Fruit fly (Drosophila melanogaster) whole organism, embryonic: ENCODE results near the gene CG32483.
A peak's percentile ranks its signal among the peaks of the same experiment; 100 is the strongest.

ENCODE experiments used
- Aef1 ChIP-seq: fragments of 200-800 bp; sonication (Bioruptor generic); IDR thresholded peaks from 3 replicates; pipeline ENCODE4 v1.3.6; 2022; ENCODE audit warnings: missing biosample characterization, missing genetic modification characterization
- Awh ChIP-seq: fragments of 200-800 bp; sonication (Bioruptor generic); IDR thresholded peaks from 2 replicates; pipeline ENCODE4, ENCODE4 v1.3.6; 2022; ENCODE audit warnings: missing biosample characterization, missing genetic modification characterization
- B-H1 ChIP-seq: fragments of 200-800 bp; sonication (Bioruptor generic); IDR thresholded peaks from 3 replicates; pipeline ENCODE4 v1.3.6; 2022; ENCODE audit warnings: missing biosample characterization, missing genetic modification characterization
- C15 ChIP-seq: fragments of 200-800 bp; sonication (Bioruptor generic); IDR thresholded peaks from 3 replicates; pipeline ENCODE4 v1.3.6; 2022; ENCODE audit warnings: missing biosample characterization, missing genetic modification characterization
- CG10366 ChIP-seq: fragments of 200-800 bp; sonication (Bioruptor generic); IDR thresholded peaks from 2 replicates; pipeline ENCODE4 v1.3.6; 2022; ENCODE audit warnings: missing biosample characterization, missing genetic modification characterization
- CG10959 ChIP-seq: fragments of 200-800 bp; sonication (Bioruptor generic); IDR thresholded peaks from 2 replicates; pipeline ENCODE4 v1.3.6; 2022; ENCODE audit warnings: missing biosample characterization, missing genetic modification characterization
- CG15479 ChIP-seq: fragments of 200-800 bp; sonication (Bioruptor generic); optimal IDR thresholded peaks from 3 replicates; lab custom pipeline; 2019; ENCODE audit warnings: missing biosample characterization, mild to moderate bottlenecking, missing genetic modification characterization, moderate library complexity
- CG1603 ChIP-seq: fragments of 200-800 bp; sonication (Bioruptor generic); optimal IDR thresholded peaks from 2 replicates; lab custom pipeline; 2019; ENCODE audit warnings: missing biosample characterization, mild to moderate bottlenecking, missing genetic modification characterization, moderate library complexity
- CG16813 ChIP-seq: fragments of 200-800 bp; sonication (Bioruptor generic); IDR thresholded peaks from 3 replicates; pipeline ENCODE4 v1.3.6; 2022; ENCODE audit warnings: missing biosample characterization, missing genetic modification characterization; ENCODE audit not compliant: partially characterized antibody
- CG16863 ChIP-seq: fragments of 200-800 bp; sonication (Bioruptor generic); optimal IDR thresholded peaks from 3 replicates; lab custom pipeline; 2016; ENCODE audit warnings: missing biosample characterization, missing genetic modification characterization
- CG17829 ChIP-seq: fragments of 200-800 bp; optimal IDR thresholded peaks from 2 replicates; lab custom pipeline; 2019; ENCODE audit warnings: missing biosample characterization, mild to moderate bottlenecking, missing genetic modification characterization, moderate library complexity
- CG2712 ChIP-seq: fragments of 200-800 bp; optimal IDR thresholded peaks from 3 replicates; lab custom pipeline; 2019; ENCODE audit warnings: missing biosample characterization, mild to moderate bottlenecking, missing genetic modification characterization, moderate library complexity
- CG30431 ChIP-seq: fragments of 200-800 bp; sonication (Bioruptor generic); optimal IDR thresholded peaks from 2 replicates; lab custom pipeline; 2017; ENCODE audit warnings: missing biosample characterization, missing genetic modification characterization
- CG32767 ChIP-seq: fragments of 200-800 bp; sonication (Bioruptor generic); IDR thresholded peaks from 2 replicates; pipeline ENCODE4 v1.3.6; 2022; ENCODE audit warnings: missing biosample characterization, missing genetic modification characterization
- CG34422 ChIP-seq: fragments of 200-800 bp; sonication (Bioruptor generic); IDR thresholded peaks from 3 replicates; pipeline ENCODE4 v1.3.6; 2022; ENCODE audit warnings: missing biosample characterization, missing genetic modification characterization
- CG3838 ChIP-seq: fragments of 200-800 bp; sonication (Bioruptor generic); optimal IDR thresholded peaks from 3 replicates; lab custom pipeline; 2016; ENCODE audit warnings: missing biosample characterization, missing genetic modification characterization
- CG3847 ChIP-seq: fragments of 200-800 bp; sonication (Bioruptor generic); IDR thresholded peaks from 2 replicates; pipeline ENCODE4 v1.3.6; 2022; ENCODE audit warnings: missing biosample characterization, missing genetic modification characterization
- CG6272 ChIP-seq: fragments of 200-800 bp; sonication (Bioruptor generic); IDR thresholded peaks from 2 replicates; pipeline ENCODE4 v1.3.6; 2022; ENCODE audit warnings: missing biosample characterization, missing genetic modification characterization
- CG6765 ChIP-seq: fragments of 200-800 bp; sonication (Bioruptor generic); optimal IDR thresholded peaks from 3 replicates; lab custom pipeline; 2017; ENCODE audit warnings: missing biosample characterization, mild to moderate bottlenecking, missing genetic modification characterization
- CG7271 ChIP-seq: fragments of 200-800 bp; sonication (Bioruptor generic); optimal IDR thresholded peaks from 2 replicates; lab custom pipeline; 2018; ENCODE audit warnings: missing biosample characterization, mild to moderate bottlenecking, missing genetic modification characterization, moderate library complexity
- CG9215 ChIP-seq: fragments of 200-800 bp; sonication (Bioruptor generic); IDR thresholded peaks from 2 replicates; pipeline ENCODE4 v1.3.6; 2022; ENCODE audit warnings: missing biosample characterization, missing genetic modification characterization
- Doc3 ChIP-seq: fragments of 200-800 bp; sonication (Bioruptor generic); IDR thresholded peaks from 3 replicates; pipeline ENCODE4 v1.3.6; 2022; ENCODE audit warnings: missing biosample characterization, missing genetic modification characterization; ENCODE audit not compliant: partially characterized antibody
- E2f1 ChIP-seq: fragments of 200-800 bp; sonication (Bioruptor generic); IDR thresholded peaks from 2 replicates; pipeline ENCODE4 v1.3.6; 2022; ENCODE audit warnings: missing biosample characterization, missing genetic modification characterization
- ERR ChIP-seq: fragments of 200-800 bp; sonication (Bioruptor generic); optimal IDR thresholded peaks from 2 replicates; lab custom pipeline; 2016; ENCODE audit warnings: missing biosample characterization, missing genetic modification characterization
- Gug ChIP-seq: fragments of 200-800 bp; sonication (Bioruptor generic); IDR thresholded peaks from 4 replicates; pipeline ENCODE4 v1.3.6; 2022; ENCODE audit warnings: missing biosample characterization, missing genetic modification characterization
- Hr3 ChIP-seq: fragments of 200-800 bp; sonication (Bioruptor generic); optimal IDR thresholded peaks from 3 replicates; lab custom pipeline; 2016; ENCODE audit warnings: missing biosample characterization, missing genetic modification characterization
- Hr78 ChIP-seq, 2 experiments: fragments of 200-800 bp in 1 of 2; fragments of >200 bp in 1 of 2; sonication (Bioruptor generic) in 1 of 2; optimal IDR thresholded peaks; 2 replicates each; lab custom pipeline; 2017 to 2019; ENCODE audit warnings: missing biosample characterization in 2 of 2, missing genetic modification characterization in 2 of 2, mild to moderate bottlenecking in 1 of 2, moderate library complexity in 1 of 2
- Mrtf ChIP-seq: fragments of 200-800 bp; sonication (Bioruptor generic); IDR thresholded peaks from 3 replicates; pipeline ENCODE4 v1.3.6; 2022; ENCODE audit warnings: missing biosample characterization, missing genetic modification characterization
- Nf-YB ChIP-seq: fragments of 200-800 bp; sonication (Bioruptor generic); optimal IDR thresholded peaks from 3 replicates; lab custom pipeline; 2019; ENCODE audit warnings: missing biosample characterization, mild to moderate bottlenecking, missing genetic modification characterization, moderate library complexity
- NfI ChIP-seq: fragments of 200-800 bp; sonication (Bioruptor generic); optimal IDR thresholded peaks from 3 replicates; lab custom pipeline; 2018; ENCODE audit warnings: missing biosample characterization, mild to moderate bottlenecking, missing genetic modification characterization, moderate library complexity
- Scr ChIP-seq: fragments of 200-800 bp; sonication (Bioruptor generic); IDR thresholded peaks from 2 replicates; pipeline ENCODE4 v1.3.6; 2022; ENCODE audit warnings: missing biosample characterization, missing genetic modification characterization; ENCODE audit not compliant: partially characterized antibody
- Stat92E ChIP-seq, 3 experiments: fragments of >200 bp in 2 of 3; fragments of 200-800 bp in 1 of 3; sonication (Bioruptor generic) in 1 of 3; optimal IDR thresholded peaks; 2 replicates each; lab custom pipeline; 2017 to 2019; ENCODE audit warnings: missing biosample characterization in 3 of 3, missing genetic modification characterization in 3 of 3, mild to moderate bottlenecking in 1 of 3, moderate library complexity in 1 of 3
- ase ChIP-seq: fragments of 200-800 bp; sonication (Bioruptor generic); IDR thresholded peaks from 3 replicates; pipeline ENCODE4 v1.3.6; 2022; ENCODE audit warnings: missing biosample characterization, missing genetic modification characterization
- bbx ChIP-seq: fragments of 200-800 bp; sonication (Bioruptor generic); IDR thresholded peaks from 2 replicates; pipeline ENCODE4 v1.3.6; 2022; ENCODE audit warnings: missing biosample characterization, missing genetic modification characterization; ENCODE audit not compliant: partially characterized antibody
- chinmo ChIP-seq: fragments of 200-800 bp; sonication (Bioruptor generic); IDR thresholded peaks from 4 replicates; pipeline ENCODE4 v1.3.6; 2022; ENCODE audit warnings: missing biosample characterization, missing genetic modification characterization; ENCODE audit not compliant: partially characterized antibody
- chn ChIP-seq: fragments of 200-800 bp; sonication (Bioruptor generic); optimal IDR thresholded peaks from 2 replicates; lab custom pipeline; 2016; ENCODE audit warnings: missing biosample characterization, missing genetic modification characterization
- crol ChIP-seq: fragments of 200-800 bp; sonication (Bioruptor generic); IDR thresholded peaks from 2 replicates; pipeline ENCODE4 v1.3.6; 2022; ENCODE audit warnings: missing biosample characterization, missing genetic modification characterization
- dpn ChIP-seq, 2 experiments: fragments of 200-800 bp; sonication (Bioruptor generic); optimal IDR thresholded peaks; 3 replicates each; lab custom pipeline; 2016; ENCODE audit warnings: missing biosample characterization in 2 of 2, missing genetic modification characterization in 2 of 2
- fru ChIP-seq: fragments of >200 bp; optimal IDR thresholded peaks from 2 replicates; lab custom pipeline; 2017
- hbn ChIP-seq: fragments of 200-800 bp; sonication (Bioruptor generic); IDR thresholded peaks from 2 replicates; pipeline ENCODE4 v1.3.6; 2022; ENCODE audit warnings: missing biosample characterization, missing genetic modification characterization; ENCODE audit not compliant: partially characterized antibody
- insv ChIP-seq, 2 experiments: fragments of 200-800 bp; sonication (Bioruptor generic); optimal IDR thresholded peaks; 3 replicates each; lab custom pipeline; 2016 to 2018; ENCODE audit warnings: missing biosample characterization in 2 of 2, missing genetic modification characterization in 2 of 2
- pan ChIP-seq, 4 experiments: fragments of >200 bp in 3 of 4; fragments of 200-800 bp in 1 of 4; sonication (Bioruptor generic) in 1 of 4; optimal IDR thresholded peaks in 3 of 4; IDR thresholded peaks in 1 of 4; 2 replicates each; pipeline versions ENCODE4 v1.3.6 to Lab custom; 2017 to 2022; ENCODE audit warnings: missing biosample characterization in 2 of 4, missing genetic modification characterization in 2 of 4, mixed read lengths in 1 of 4
- pb ChIP-seq: fragments of 200-800 bp; sonication (Bioruptor generic); optimal IDR thresholded peaks from 3 replicates; lab custom pipeline; 2016; ENCODE audit warnings: missing biosample characterization, missing genetic modification characterization
- pfk ChIP-seq: fragments of 200-800 bp; sonication (Bioruptor generic); optimal IDR thresholded peaks from 2 replicates; lab custom pipeline; 2018; ENCODE audit warnings: missing biosample characterization, mild to moderate bottlenecking, missing genetic modification characterization, moderate library complexity
- pita ChIP-seq: fragments of 200-800 bp; sonication (Bioruptor generic); optimal IDR thresholded peaks from 2 replicates; lab custom pipeline; 2017; ENCODE audit warnings: missing biosample characterization, mild to moderate bottlenecking, missing genetic modification characterization
- repo ChIP-seq: fragments of 200-800 bp; sonication (Bioruptor generic); optimal IDR thresholded peaks from 2 replicates; lab custom pipeline; 2016; ENCODE audit warnings: missing biosample characterization, missing genetic modification characterization
- sens-2 ChIP-seq: fragments of 200-800 bp; sonication (Bioruptor generic); IDR thresholded peaks from 2 replicates; pipeline ENCODE4 v1.3.6; 2022; ENCODE audit warnings: missing biosample characterization, missing genetic modification characterization
- sug ChIP-seq: fragments of 200-800 bp; optimal IDR thresholded peaks from 2 replicates; lab custom pipeline; 2019; ENCODE audit warnings: missing biosample characterization, mild to moderate bottlenecking, missing genetic modification characterization, moderate library complexity
- trem ChIP-seq: fragments of 200-800 bp; optimal IDR thresholded peaks from 3 replicates; lab custom pipeline; 2019; ENCODE audit warnings: missing biosample characterization, mild to moderate bottlenecking, missing genetic modification characterization, moderate library complexity

Gene CG32483

DNA sequence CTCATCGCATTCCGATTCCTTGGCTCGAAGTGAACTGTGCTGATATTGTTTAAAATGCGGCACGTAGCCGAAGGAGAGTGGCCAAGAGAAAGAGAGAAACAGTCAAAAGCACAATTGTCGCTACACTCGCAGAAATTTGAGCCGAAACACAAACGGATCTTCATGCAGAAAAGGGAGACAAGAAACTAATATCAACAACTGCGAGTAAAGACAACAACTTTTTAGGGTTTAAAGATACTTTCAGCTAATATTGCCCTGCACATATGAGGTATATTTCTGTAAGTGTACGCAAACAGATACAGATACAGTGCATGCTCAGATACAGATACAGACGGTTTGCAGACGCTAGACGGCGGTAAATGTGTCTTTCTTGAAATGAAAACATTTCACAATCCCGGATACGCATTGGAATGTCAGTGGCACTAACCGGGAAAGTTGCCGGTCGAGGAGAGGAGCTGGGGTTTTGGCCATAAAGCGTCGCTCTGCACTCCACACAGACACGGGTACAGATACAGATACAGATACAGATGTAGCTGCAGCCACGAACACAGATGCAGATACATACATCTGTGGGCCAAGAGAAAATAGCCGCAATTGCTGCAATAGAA lies 45.7 kb downstream of the CG32483 start (continued):
- TF ChIP-seq CG2712 (peak; percentile 89), repo (GFP tag; lab: Kevin White, UChicago) (peak; percentile 88), CG16863 (GFP tag; lab: Kevin White, UChicago) (peak; percentile 91), CG34422 (GFP tag; lab: Robert Waterston, UW) (peak; percentile 92), pfk (GFP tag; lab: Kevin White, UChicago) (no peak), CG32767 (peak; percentile 79), Awh (GFP tag; lab: Robert Waterston, UW) (peak; percentile 93), ase (GFP tag; lab: Robert Waterston, UW) (peak; percentile 85), Aef1 (GFP tag; lab: Robert Waterston, UW) (peak; percentile 83), CG7271 (tag; lab: Kevin White, UChicago) (peak; percentile 55), Hr3 (GFP tag; lab: Kevin White, UChicago) (peak; percentile 81), CG6765 (peak; percentile 6), pan (optimal IDR thresholded peaks at IDR 0.05; lab: Kevin White, UChicago) (no peak), pan (GFP tag; optimal IDR thresholded peaks at IDR 0.05 in 1 of 2, IDR thresholded peaks at IDR 0.05 in 1 of 2) (peak in 1 of 2 experiments; percentile 93), C15 (GFP tag; lab: Robert Waterston, UW) (peak; percentile 36; the same call in 1 of the 3 replicates), CG6272 (GFP tag; lab: Robert Waterston, UW) (peak; percentile 77), CG10366 (GFP tag; lab: Robert Waterston, UW) (peak; percentile 89), sens-2 (GFP tag; lab: Robert Waterston, UW) (peak; percentile 85), CG10959 (GFP tag; lab: Robert Waterston, UW) (peak; percentile 70), pb (GFP tag; lab: Kevin White, UChicago) (peak; percentile 66), fru (lab: Kevin White, UChicago) (no peak), insv (GFP tag; optimal IDR thresholded peaks at IDR 0.05; lab: Kevin White, UChicago) (no peak), Doc3 (GFP tag; lab: Robert Waterston, UW) (no peak), dpn (GFP tag; optimal IDR thresholded peaks at IDR 0.05; lab: Kevin White, UChicago) (peak; percentile 86 to 94), Hr78 (GFP tag; optimal IDR thresholded peaks at IDR 0.05; lab: Kevin White, UChicago) (peak in 1 of 2 experiments; percentile 60), Scr (GFP tag; lab: Robert Waterston, UW) (no peak), CG30431 (GFP tag; lab: Kevin White, UChicago) (peak; percentile 88), CG3847 (peak; percentile 74), Nf-YB (GFP tag; lab: Kevin White, UChicago) (peak; percentile 58), chn (GFP tag; lab: Kevin White, UChicago) (peak; percentile 91), crol (GFP tag; lab: Robert Waterston, UW) (peak; percentile 24; the same call in 1 of the 2 replicates), B-H1 (GFP tag; lab: Robert Waterston, UW) (peak; percentile 80; the same call in 2 of the 3 replicates), CG16813 (GFP tag; lab: Robert Waterston, UW) (no peak), sug (tag; lab: Kevin White, UChicago) (peak; percentile 28), Gug (GFP tag; lab: Robert Waterston, UW) (peak; percentile 85), CG1603 (tag; lab: Kevin White, UChicago) (peak; percentile 95), E2f1 (GFP tag; lab: Robert Waterston, UW) (peak; percentile 82), pita (no peak), hbn (GFP tag; lab: Robert Waterston, UW) (no peak), bbx (GFP tag; lab: Robert Waterston, UW) (0 out of 2 replicates have a peak, but pooled peaks have one; percentile 37), Stat92E (GFP tag; optimal IDR thresholded peaks at IDR 0.05; lab: Kevin White, UChicago) (no peak), ERR (GFP tag; lab: Kevin White, UChicago) (peak; percentile 71), NfI (GFP tag; lab: Kevin White, UChicago) (peak; percentile 87), CG15479 (GFP tag; lab: Kevin White, UChicago) (no peak), CG17829 (tag; lab: Kevin White, UChicago) (peak; percentile 89), CG3838 (peak; percentile 6), trem (tag; lab: Kevin White, UChicago) (peak; percentile 72), Mrtf (peak; percentile 81), CG9215 (GFP tag; lab: Robert Waterston, UW) (peak; percentile 60; the same call in 1 of the 2 replicates), chinmo (GFP tag; lab: Robert Waterston, UW) (no peak)
